Fruit fly (Drosophila melanogaster): ENCODE results near the gene ChAT.

- no peak for TF ChIP-seq CG12659 (GFP tag; optimal IDR thresholded peaks at IDR 0.05)
- no peak for TF ChIP-seq ara (GFP tag; IDR thresholded peaks at IDR 0.05)
- no peak for TF ChIP-seq tio (GFP tag; optimal IDR thresholded peaks at IDR 0.05)
- TF ChIP-seq CG13624 (GFP tag; optimal IDR thresholded peaks at IDR 0.05) = no peak
- no peak for TF ChIP-seq Hmr (GFP tag; optimal IDR thresholded peaks at IDR 0.05)
- no peak for TF ChIP-seq Ravus (GFP tag; IDR thresholded peaks at IDR 0.05)
- TF ChIP-seq Lpt (GFP tag; optimal IDR thresholded peaks at IDR 0.05) = no peak
- no peak for TF ChIP-seq HLH4C (GFP tag; IDR thresholded peaks at IDR 0.05; ENCODE audit: partially characterized antibody)
- TF ChIP-seq CG12071 (GFP tag; optimal IDR thresholded peaks at IDR 0.05) = no peak
- no peak for TF ChIP-seq amos (GFP tag; IDR thresholded peaks at IDR 0.05; ENCODE audit: partially characterized antibody)
- TF ChIP-seq Kr (GFP tag; optimal IDR thresholded peaks at IDR 0.05) = no peak
- no peak for TF ChIP-seq CG3407 (GFP tag; optimal IDR thresholded peaks at IDR 0.05)
Measured at dm6 chr3R:18742358-18743269, 37.3 kb downstream of the ChAT start.

All from whole organism, embryonic.